Fruit fly (Drosophila melanogaster): ENCODE measurements around the gene CG5412.

The CG5412 gene

DNA sequence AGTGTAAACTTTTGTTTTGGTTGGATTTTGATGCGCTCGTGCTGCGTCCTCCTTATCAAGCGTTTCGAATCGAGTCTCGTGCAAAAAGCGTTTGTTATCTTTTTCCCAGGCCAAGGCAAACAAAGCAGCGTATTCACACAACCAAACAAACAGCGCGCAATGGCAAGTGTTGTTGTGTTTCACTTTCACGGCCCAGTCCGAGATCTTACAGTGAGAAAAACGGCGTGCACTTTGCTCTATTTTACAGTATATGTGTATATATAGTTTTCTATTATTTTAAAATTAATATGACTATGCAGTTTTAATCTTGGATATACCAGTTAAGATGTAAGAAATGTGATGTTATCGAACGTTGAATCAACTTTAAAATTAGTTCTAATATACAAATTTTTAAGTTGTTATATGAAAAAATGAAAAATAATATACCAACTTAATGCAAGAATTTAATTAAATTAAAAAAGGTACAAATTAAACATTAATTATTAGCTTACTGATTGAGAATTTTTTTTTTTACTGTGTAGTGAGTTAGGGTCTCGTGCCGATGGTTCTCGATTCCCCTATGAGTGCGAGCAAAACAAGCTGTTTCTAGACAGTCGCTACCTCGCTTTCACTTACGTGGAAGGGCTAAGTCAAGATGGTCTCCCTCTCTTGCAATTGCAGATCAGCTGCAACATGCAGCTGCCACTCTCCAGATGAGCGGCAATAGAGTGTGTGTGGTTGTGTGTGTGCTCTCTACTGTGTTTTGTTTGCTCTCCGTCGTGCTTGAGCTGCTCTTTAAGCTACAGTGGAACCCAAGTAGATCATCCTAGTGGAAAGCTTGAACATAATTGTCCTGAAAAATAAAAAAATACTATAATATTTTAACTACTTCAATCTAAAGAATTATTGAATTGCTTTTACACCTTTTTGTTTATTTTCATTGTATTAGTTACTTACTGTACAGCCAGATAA, 17.6 kb downstream of the CG5412 start (continued):
- TF ChIP-seq CG9609 (GFP tag; optimal IDR thresholded peaks at IDR 0.05) (no peak), toy (GFP tag; IDR thresholded peaks at IDR 0.05) (peak; percentile 55; the same call in 1 of the 2 replicates), CG6791 (GFP tag; IDR thresholded peaks at IDR 0.05; ENCODE audit: partially characterized antibody) (no peak), Atf-2 (GFP tag; optimal IDR thresholded peaks at IDR 0.05) (no peak), wor (GFP tag; IDR thresholded peaks at IDR 0.05) (peak; percentile 86), CG7372 (GFP tag; IDR thresholded peaks at IDR 0.05) (peak; percentile 63), gem (tag; optimal IDR thresholded peaks at IDR 0.05) (peak; percentile 98), hth (optimal IDR thresholded peaks at IDR 0.05) (no peak), zen (tag; optimal IDR thresholded peaks at IDR 0.05) (peak; percentile 94), stwl (tag; optimal IDR thresholded peaks at IDR 0.05) (peak; percentile 37), ind (GFP tag; optimal IDR thresholded peaks at IDR 0.05) (peak; percentile 76), Dfd (GFP tag; optimal IDR thresholded peaks at IDR 0.05) (no peak), CG18764 (GFP tag; optimal IDR thresholded peaks at IDR 0.05) (peak; percentile 79), CG14667 (GFP tag; IDR thresholded peaks at IDR 0.05) (peak; percentile 79)

DNA sequence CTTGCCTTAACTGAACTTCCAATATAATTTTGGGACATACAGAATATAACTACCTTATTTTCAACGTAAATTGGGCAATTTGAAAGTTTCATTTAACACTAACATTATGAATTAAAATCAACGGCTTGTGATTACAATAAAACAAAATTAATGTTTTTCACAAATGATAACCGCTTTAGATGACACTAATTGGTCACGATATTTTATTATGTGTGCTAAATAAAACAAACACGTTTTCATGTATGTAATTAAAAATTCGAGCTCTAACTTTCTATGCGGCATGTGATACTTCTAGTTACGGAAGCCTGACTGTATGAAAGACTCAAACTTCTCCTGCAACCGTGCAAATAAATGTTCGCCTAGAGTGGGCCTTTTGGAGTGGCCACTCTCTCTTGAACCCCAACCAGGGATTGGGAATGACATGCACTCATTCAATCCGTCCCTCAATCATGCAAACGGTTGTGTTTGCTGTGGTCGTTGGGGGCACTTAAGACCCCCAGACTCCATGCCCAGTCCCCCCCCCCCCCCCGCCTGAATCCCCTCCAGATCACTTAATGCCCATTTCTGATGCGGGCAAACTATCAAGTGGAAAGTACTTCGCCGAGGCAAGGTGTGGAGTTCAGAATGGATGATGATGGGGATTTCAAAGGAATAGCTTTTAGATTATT, 18.4 kb downstream of the CG5412 start:
- TF ChIP-seq CG8281 (tag; optimal IDR thresholded peaks at IDR 0.05) (peak; percentile 92), ranshi (GFP tag; IDR thresholded peaks at IDR 0.05) (no peak), NC2β (GFP tag; optimal IDR thresholded peaks at IDR 0.05) (no peak), caup (GFP tag; optimal IDR thresholded peaks at IDR 0.05; ENCODE audit: severe bottlenecking) (no peak), CG11456 (GFP tag; IDR thresholded peaks at IDR 0.05) (0 out of 3 replicates have a peak, but pooled peaks have one; percentile 21), dati (GFP tag; IDR thresholded peaks at IDR 0.05) (0 out of 2 replicates have a peak, but pooled peaks have one; percentile 13), BtbVII (GFP tag; optimal IDR thresholded peaks at IDR 0.05) (no peak), crol (GFP tag; IDR thresholded peaks at IDR 0.05) (peak; percentile 81), Dip3 (GFP tag; optimal IDR thresholded peaks at IDR 0.05) (no peak), ci (GFP tag; IDR thresholded peaks at IDR 0.05) (0 out of 3 replicates have a peak, but pooled peaks have one; percentile 26), CG10979 (tag; optimal IDR thresholded peaks at IDR 0.05) (peak; percentile 33), CG2202 (tag; optimal IDR thresholded peaks at IDR 0.05) (no peak), CG11504 (tag; optimal IDR thresholded peaks at IDR 0.05) (peak; percentile 12), Abd-B (GFP tag; optimal IDR thresholded peaks at IDR 0.05) (no peak), Jarid2 (GFP tag; optimal IDR thresholded peaks at IDR 0.05) (no peak), CG32532 (GFP tag; IDR thresholded peaks at IDR 0.05) (peak; percentile 18; the same call in 1 of the 2 replicates), CG17361 (GFP tag; IDR thresholded peaks at IDR 0.05) (no peak), amos (GFP tag; IDR thresholded peaks at IDR 0.05; ENCODE audit: partially characterized antibody) (peak; percentile 20; the same call in 1 of the 2 replicates), HLH54F (GFP tag; optimal IDR thresholded peaks at IDR 0.05) (no peak), D (optimal IDR thresholded peaks at IDR 0.05) (no peak), D (GFP tag; optimal IDR thresholded peaks at IDR 0.05) (peak; percentile 43), HLHmδ (GFP tag; optimal IDR thresholded peaks at IDR 0.05) (no peak), Ptx1 (GFP tag; IDR thresholded peaks at IDR 0.05) (no peak), bsh (GFP tag; optimal IDR thresholded peaks at IDR 0.05) (no peak), hth (optimal IDR thresholded peaks at IDR 0.05) (no peak), sc (optimal IDR thresholded peaks at IDR 0.05) (no peak), sc (GFP tag; optimal IDR thresholded peaks at IDR 0.05) (no peak)

Measured in whole organism, embryonic.